Worm (Caenorhabditis elegans) whole organism, L3 larva: ENCODE data around the gene T28C12.1.

Experiments
- aly-2 ChIP-seq: fragments of 150-350 bp; optimal IDR thresholded peaks from 2 replicates; lab custom pipeline; 2014; ENCODE audit warnings: missing biosample characterization, missing genetic modification characterization
- ama-1 ChIP-seq: fragments of 150-350 bp; optimal IDR thresholded peaks from 2 replicates; lab custom pipeline; 2018
- daf-12 ChIP-seq: fragments of 150-350 bp; optimal IDR thresholded peaks from 2 replicates; lab custom pipeline; 2014; ENCODE audit warnings: missing biosample characterization, missing genetic modification reagents, missing genetic modification characterization
- egl-27 ChIP-seq: sonication (generic microtip); optimal IDR thresholded peaks from 4 replicates; lab custom pipeline; 2017; ENCODE audit warnings: missing biosample characterization, missing genetic modification reagents, missing genetic modification characterization
- elt-1 ChIP-seq: fragments of 150-350 bp; optimal IDR thresholded peaks from 2 replicates; lab custom pipeline; 2014; ENCODE audit warnings: missing biosample characterization, missing genetic modification characterization
- lin-15B ChIP-seq: fragments of 150-350 bp; optimal IDR thresholded peaks from 2 replicates; lab custom pipeline; 2014; ENCODE audit warnings: missing biosample characterization, missing genetic modification characterization
- lin-39 ChIP-seq: fragments of 150-350 bp; optimal IDR thresholded peaks from 2 replicates; lab custom pipeline; 2018; ENCODE audit warnings: missing biosample characterization, missing genetic modification reagents, missing genetic modification characterization
- mdl-1 ChIP-seq: fragments of 150-350 bp; optimal IDR thresholded peaks from 2 replicates; lab custom pipeline; 2014; ENCODE audit warnings: missing biosample characterization, missing genetic modification characterization
- ztf-11 ChIP-seq: fragments of 150-350 bp; optimal IDR thresholded peaks from 2 replicates; lab custom pipeline; 2014; ENCODE audit warnings: missing biosample characterization, missing genetic modification characterization

ce11 chrV:6349597-6349996 is 17.9 kb downstream of the T28C12.1 start:
- no peak for TF ChIP-seq mdl-1 (tag; lab: Kevin White, UChicago)
- no peak for TF ChIP-seq egl-27
- no peak for TF ChIP-seq daf-12 (tag; lab: Kevin White, UChicago)
- TF ChIP-seq lin-15B, result no peak
- TF ChIP-seq ztf-11 (tag; lab: Kevin White, UChicago), result no peak
- no peak for TF ChIP-seq ama-1 (lab: Kevin White, UChicago)
- no peak for TF ChIP-seq elt-1 (tag; lab: Kevin White, UChicago)
- TF ChIP-seq lin-39 (tag; lab: Kevin White, UChicago), result no peak
- TF ChIP-seq aly-2, result no peak
